Worm (Caenorhabditis elegans) whole organism, early embryonic: ENCODE results near the gene F42A8.1.

ENCODE experiments used
- B0310.2 ChIP-seq: sonication (generic microtip); optimal IDR thresholded peaks from 2 replicates; lab custom pipeline; 2016; ENCODE audit warnings: mild to moderate bottlenecking, missing genetic modification characterization, missing compliant biosample characterization
- F13C5.2 ChIP-seq: sonication (generic microtip); optimal IDR thresholded peaks from 2 replicates; lab custom pipeline; 2017; ENCODE audit warnings: mild to moderate bottlenecking, missing genetic modification characterization, inconsistent platforms, missing compliant biosample characterization
- aly-1 ChIP-seq: sonication (generic microtip); optimal IDR thresholded peaks from 2 replicates; lab custom pipeline; 2016; ENCODE audit warnings: missing genetic modification characterization, missing compliant biosample characterization
- ama-1 ChIP-seq: fragments of 150-350 bp; optimal IDR thresholded peaks from 2 replicates; lab custom pipeline; 2014
- ceh-13 ChIP-seq: fragments of 200-800 bp; sonication (Bioruptor generic); optimal IDR thresholded peaks from 2 replicates; lab custom pipeline; 2018; ENCODE audit warnings: mild to moderate bottlenecking, missing genetic modification characterization, missing compliant biosample characterization
- ceh-36 ChIP-seq: sonication (generic microtip); optimal IDR thresholded peaks from 2 replicates; lab custom pipeline; 2016; ENCODE audit warnings: missing genetic modification characterization, inconsistent platforms, missing compliant biosample characterization
- ets-7 ChIP-seq: sonication (generic microtip); optimal IDR thresholded peaks from 2 replicates; lab custom pipeline; 2016; ENCODE audit warnings: missing genotype, missing genetic modification characterization, missing compliant biosample characterization
- flt-1 ChIP-seq: fragments of 200-800 bp; sonication (Bioruptor generic); IDR thresholded peaks from 2 replicates; pipeline ENCODE4 v1.3.6; 2022; ENCODE audit warnings: missing genetic modification characterization, missing compliant biosample characterization
- hmbx-1 ChIP-seq: sonication (generic microtip); optimal IDR thresholded peaks from 2 replicates; lab custom pipeline; 2016; ENCODE audit warnings: mild to moderate bottlenecking, missing genetic modification characterization, missing compliant biosample characterization
- hmg-4 ChIP-seq: fragments of 200-800 bp; sonication (Bioruptor generic); optimal IDR thresholded peaks from 2 replicates; lab custom pipeline; 2018; ENCODE audit warnings: mild to moderate bottlenecking, missing genetic modification characterization, missing compliant biosample characterization
- hnd-1 ChIP-seq: sonication (generic microtip); optimal IDR thresholded peaks from 2 replicates; lab custom pipeline; 2016; ENCODE audit warnings: missing genetic modification characterization, missing compliant biosample characterization
- pes-1 ChIP-seq: fragments of 200-800 bp; sonication (Bioruptor generic); IDR thresholded peaks from 2 replicates; pipeline ENCODE4 v1.3.6; 2022; ENCODE audit warnings: missing genetic modification reagents, missing genetic modification characterization, missing compliant biosample characterization
- scrt-1 ChIP-seq: fragments of 200-800 bp; sonication (Bioruptor generic); IDR thresholded peaks from 2 replicates; pipeline ENCODE4 v1.3.6; 2022; ENCODE audit warnings: missing genetic modification characterization, missing compliant biosample characterization
- sea-1 ChIP-seq: fragments of 200-800 bp; sonication (Bioruptor generic); conservative IDR thresholded peaks from 2 replicates; pipeline ENCODE4 v1.3.6; 2022; ENCODE audit warnings: missing genetic modification characterization, missing compliant biosample characterization
- tbx-11 ChIP-seq: fragments of 200-800 bp; sonication (Bioruptor generic); IDR thresholded peaks from 2 replicates; pipeline ENCODE4 v1.3.6; 2022; ENCODE audit warnings: missing genetic modification characterization, missing compliant biosample characterization
- tbx-37 ChIP-seq: fragments of 200-800 bp; sonication (Bioruptor generic); conservative IDR thresholded peaks from 2 replicates; pipeline ENCODE4 v1.3.6; 2022; ENCODE audit warnings: missing genetic modification reagents, missing genetic modification characterization, missing compliant biosample characterization
- tra-4 ChIP-seq: sonication (generic microtip); optimal IDR thresholded peaks from 2 replicates; lab custom pipeline; 2017; ENCODE audit warnings: missing genetic modification characterization, missing compliant biosample characterization

Gene F42A8.1

ce11 chrII:9372393-9372792 is 26.0 kb upstream of the F42A8.1 start, which contains the start of gene C06C3.3:
TSS of gene C06C3.3 (minus strand) at chrII:9372493.
- no peak for TF ChIP-seq ceh-36 (tag; lab: Kevin White, UChicago)
- no peak for TF ChIP-seq hnd-1
- TF ChIP-seq flt-1 = no peak
- TF ChIP-seq scrt-1 = no peak
- no peak for TF ChIP-seq F13C5.2
- no peak for TF ChIP-seq aly-1 (tag; lab: Kevin White, UChicago)
- no peak for TF ChIP-seq ceh-13 (GFP tag; lab: Kevin White, UChicago)
- no peak for TF ChIP-seq hmbx-1 (tag; lab: Kevin White, UChicago)

ce11 chrII:9369394-9369793 is 23.0 kb upstream of the F42A8.1 start:
- TF ChIP-seq sea-1 (GFP tag; lab: Robert Waterston, UW) = no peak
- no peak for TF ChIP-seq ama-1
- TF ChIP-seq ceh-36 (tag; lab: Kevin White, UChicago) = no peak
- TF ChIP-seq hmbx-1 (tag; lab: Kevin White, UChicago) = no peak
- no peak for TF ChIP-seq pes-1 (GFP tag; lab: Robert Waterston, UW)
- no peak for TF ChIP-seq flt-1
- no peak for TF ChIP-seq scrt-1

ce11 chrII:9362249-9362648 is 15.9 kb upstream of the F42A8.1 start:
- no peak for TF ChIP-seq aly-1 (tag; lab: Kevin White, UChicago)
- no peak for TF ChIP-seq ets-7 (tag; lab: Kevin White, UChicago)
- TF ChIP-seq ama-1 = no peak
- TF ChIP-seq hmbx-1 (tag; lab: Kevin White, UChicago) = no peak
- TF ChIP-seq F13C5.2 = no peak
- no peak for TF ChIP-seq ceh-13 (GFP tag; lab: Kevin White, UChicago)
- TF ChIP-seq tbx-11 (GFP tag; lab: Robert Waterston, UW) = no peak
- TF ChIP-seq flt-1 = no peak
- no peak for TF ChIP-seq B0310.2 (tag; lab: Kevin White, UChicago)
- no peak for TF ChIP-seq pes-1 (GFP tag; lab: Robert Waterston, UW)
- TF ChIP-seq hmg-4 (GFP tag; lab: Kevin White, UChicago) = no peak
- no peak for TF ChIP-seq sea-1 (GFP tag; lab: Robert Waterston, UW)

ce11 chrII:9358230-9358629 is 11.8 kb upstream of the F42A8.1 start, which contains the start of gene mel-11:
TSS of gene mel-11 (plus strand) at chrII:9358530.
- TF ChIP-seq aly-1 (tag; lab: Kevin White, UChicago) = no peak
- TF ChIP-seq B0310.2 (tag; lab: Kevin White, UChicago) = no peak
- TF ChIP-seq scrt-1 = no peak
- no peak for TF ChIP-seq hmbx-1 (tag; lab: Kevin White, UChicago)
- TF ChIP-seq tra-4 (tag; lab: Kevin White, UChicago) = no peak
- TF ChIP-seq tbx-37 (GFP tag; lab: Robert Waterston, UW) = no peak
- TF ChIP-seq pes-1 (GFP tag; lab: Robert Waterston, UW) = no peak
- no peak for TF ChIP-seq hmg-4 (GFP tag; lab: Kevin White, UChicago)
- TF ChIP-seq ets-7 (tag; lab: Kevin White, UChicago) = no peak
- TF ChIP-seq tbx-11 (GFP tag; lab: Robert Waterston, UW) = no peak
- TF ChIP-seq F13C5.2 = no peak
- TF ChIP-seq sea-1 (GFP tag; lab: Robert Waterston, UW) = no peak

ce11 chrII:9356723-9357122 is 10.3 kb upstream of the F42A8.1 start:
- TF ChIP-seq hmg-4 (GFP tag; lab: Kevin White, UChicago) (peak; percentile 49), sea-1 (GFP tag; lab: Robert Waterston, UW) (no peak), ceh-36 (tag; lab: Kevin White, UChicago) (no peak), B0310.2 (tag; lab: Kevin White, UChicago) (no peak), flt-1 (no peak)

- TF ChIP-seq aly-1 (tag; lab: Kevin White, UChicago) (no peak), pes-1 (GFP tag; lab: Robert Waterston, UW) (no peak), ceh-36 (tag; lab: Kevin White, UChicago) (no peak), hmg-4 (GFP tag; lab: Kevin White, UChicago) (no peak), hmbx-1 (tag; lab: Kevin White, UChicago) (no peak), F13C5.2 (no peak), tbx-11 (GFP tag; lab: Robert Waterston, UW) (no peak), tra-4 (tag; lab: Kevin White, UChicago) (no peak), ets-7 (tag; lab: Kevin White, UChicago) (no peak)
These were observed 6.3 kb upstream of the F42A8.1 start, which contains the start of the genes sdhb-1 and cup-15 for ce11 chrII:9352669-9353068. TSS of gene sdhb-1 (minus strand) at chrII:9352731. TSS of gene cup-15 (plus strand) at chrII:9353000.

ce11 chrII:9347444-9347843 is 1.1 kb upstream of the F42A8.1 start:
- TF ChIP-seq ama-1 (no peak), ceh-13 (GFP tag; lab: Kevin White, UChicago) (no peak), hmbx-1 (tag; lab: Kevin White, UChicago) (no peak), F13C5.2 (no peak), scrt-1 (no peak), flt-1 (no peak), tbx-37 (GFP tag; lab: Robert Waterston, UW) (no peak), tra-4 (tag; lab: Kevin White, UChicago) (no peak), aly-1 (tag; lab: Kevin White, UChicago) (no peak), ceh-36 (tag; lab: Kevin White, UChicago) (no peak), tbx-11 (GFP tag; lab: Robert Waterston, UW) (no peak)

ce11 chrII:9345794-9346193 is 596 bp downstream of the F42A8.1 start:
- TF ChIP-seq ets-7 (tag; lab: Kevin White, UChicago) = no peak
- no peak for TF ChIP-seq hnd-1
- no peak for TF ChIP-seq sea-1 (GFP tag; lab: Robert Waterston, UW)
- no peak for TF ChIP-seq tra-4 (tag; lab: Kevin White, UChicago)
- no peak for TF ChIP-seq F13C5.2
- no peak for TF ChIP-seq ceh-13 (GFP tag; lab: Kevin White, UChicago)
- no peak for TF ChIP-seq aly-1 (tag; lab: Kevin White, UChicago)
- no peak for TF ChIP-seq pes-1 (GFP tag; lab: Robert Waterston, UW)
- no peak for TF ChIP-seq flt-1
- TF ChIP-seq hmg-4 (GFP tag; lab: Kevin White, UChicago) = no peak
- no peak for TF ChIP-seq scrt-1
- no peak for TF ChIP-seq B0310.2 (tag; lab: Kevin White, UChicago)
- no peak for TF ChIP-seq ama-1
- no peak for TF ChIP-seq tbx-11 (GFP tag; lab: Robert Waterston, UW)
- no peak for TF ChIP-seq hmbx-1 (tag; lab: Kevin White, UChicago)
- no peak for TF ChIP-seq ceh-36 (tag; lab: Kevin White, UChicago)
- no peak for TF ChIP-seq tbx-37 (GFP tag; lab: Robert Waterston, UW)
